Fruit fly (Drosophila melanogaster) whole organism, embryonic: ENCODE data around the gene Nct.

Experiments used
- Ada2b ChIP-seq: fragments of 200-800 bp; sonication (Bioruptor generic); IDR thresholded peaks from 2 replicates; pipeline ENCODE4 v1.3.6; 2022; ENCODE audit warnings: missing biosample characterization, missing genetic modification characterization
- Aef1 ChIP-seq: fragments of 200-800 bp; sonication (Bioruptor generic); IDR thresholded peaks from 3 replicates; pipeline ENCODE4 v1.3.6; 2022; ENCODE audit warnings: missing biosample characterization, missing genetic modification characterization
- CG17802 ChIP-seq: fragments of 200-800 bp; sonication (Bioruptor generic); optimal IDR thresholded peaks from 2 replicates; lab custom pipeline; 2018; ENCODE audit warnings: missing biosample characterization, mild to moderate bottlenecking, missing genetic modification characterization, moderate library complexity
- CG6765 ChIP-seq: fragments of 200-800 bp; sonication (Bioruptor generic); optimal IDR thresholded peaks from 3 replicates; lab custom pipeline; 2017; ENCODE audit warnings: missing biosample characterization, mild to moderate bottlenecking, missing genetic modification characterization
- CG7271 ChIP-seq: fragments of 200-800 bp; sonication (Bioruptor generic); optimal IDR thresholded peaks from 2 replicates; lab custom pipeline; 2018; ENCODE audit warnings: missing biosample characterization, mild to moderate bottlenecking, missing genetic modification characterization, moderate library complexity
- CG7786 ChIP-seq: fragments of 200-800 bp; sonication (Bioruptor generic); optimal IDR thresholded peaks from 2 replicates; lab custom pipeline; 2016; ENCODE audit warnings: missing biosample characterization, missing genetic modification characterization
- cad ChIP-seq: fragments of >200 bp; optimal IDR thresholded peaks from 2 replicates; lab custom pipeline; 2017; ENCODE audit warnings: missing biosample characterization, missing genetic modification characterization
- ken ChIP-seq: fragments of 200-800 bp; sonication (Bioruptor generic); IDR thresholded peaks from 3 replicates; pipeline ENCODE4 v1.3.6; 2022; ENCODE audit warnings: missing biosample characterization, missing genetic modification characterization
- lola ChIP-seq, 3 experiments: fragments of >200 bp in 2 of 3; fragments of 200-800 bp in 1 of 3; sonication (Bioruptor generic) in 1 of 3; optimal IDR thresholded peaks; 2 replicates each; lab custom pipeline; 2017 to 2019; ENCODE audit warnings: missing biosample characterization in 3 of 3, missing genetic modification characterization in 3 of 3, mild to moderate bottlenecking in 1 of 3, moderate library complexity in 1 of 3
- oc ChIP-seq: fragments of 200-800 bp; sonication (Bioruptor generic); optimal IDR thresholded peaks from 2 replicates; lab custom pipeline; 2018; ENCODE audit warnings: missing biosample characterization, mild to moderate bottlenecking, missing genetic modification characterization, moderate library complexity
- phol ChIP-seq: fragments of 200-800 bp; sonication (Bioruptor generic); optimal IDR thresholded peaks from 3 replicates; lab custom pipeline; 2018; ENCODE audit warnings: missing biosample characterization, mild to moderate bottlenecking, missing genetic modification characterization, moderate library complexity
- tgo ChIP-seq: fragments of 200-800 bp; sonication (Bioruptor generic); IDR thresholded peaks from 3 replicates; pipeline ENCODE4 v1.3.6; 2022; ENCODE audit warnings: missing biosample characterization, missing genetic modification characterization

dm6 chr3R:24812394-24812793, 39.0 kb upstream of the Nct start:
- TF ChIP-seq Ada2b (GFP tag; lab: Robert Waterston, UW) (no peak), CG6765 (GFP tag; lab: Kevin White, UChicago) (no peak), phol (tag; lab: Kevin White, UChicago) (no peak), CG17802 (tag; lab: Kevin White, UChicago) (no peak), cad (GFP tag; lab: Kevin White, UChicago) (no peak), ken (no peak), lola (GFP tag; optimal IDR thresholded peaks at IDR 0.05; lab: Kevin White, UChicago) (no peak), CG7786 (GFP tag; lab: Kevin White, UChicago) (no peak), tgo (GFP tag; lab: Robert Waterston, UW) (no peak), CG7271 (tag; lab: Kevin White, UChicago) (no peak), oc (tag; lab: Kevin White, UChicago) (no peak), Aef1 (GFP tag; lab: Robert Waterston, UW) (no peak)
